Worm (Caenorhabditis elegans) whole organism, L4/young adult: ENCODE data around the gene C25H3.7.

Experiments
- W03F9.2 ChIP-seq: fragments of 150-350 bp; optimal IDR thresholded peaks from 2 replicates; lab custom pipeline; 2014; ENCODE audit warnings: missing biosample characterization, missing genetic modification characterization
- dao-5 ChIP-seq: sonication (generic microtip); optimal IDR thresholded peaks from 2 replicates; lab custom pipeline; 2016; ENCODE audit warnings: missing genotype, missing genetic modification characterization, moderate library complexity, missing compliant biosample characterization
- him-1 ChIP-seq: sonication (generic microtip); optimal IDR thresholded peaks from 2 replicates; lab custom pipeline; 2016; ENCODE audit warnings: missing genotype, missing genetic modification reagents, missing genetic modification characterization, missing compliant biosample characterization

- TF ChIP-seq him-1 (no peak), W03F9.2 (tag; lab: Kevin White, UChicago) (no peak), dao-5 (no peak)
Observed at ce11 chrII:5638059-5638458, 30.7 kb downstream of the C25H3.7 start, which contains the start of gene F59E12.3.
